Worm (Caenorhabditis elegans) whole organism, L1 larva: ENCODE data around the gene F11D5.1.

Source experiments
- ama-1 ChIP-seq: fragments of 150-350 bp; optimal IDR thresholded peaks from 2 replicates; lab custom pipeline; 2014
- lin-39 ChIP-seq: fragments of 150-350 bp; optimal IDR thresholded peaks from 2 replicates; lab custom pipeline; 2014; ENCODE audit warnings: missing biosample characterization, missing genetic modification reagents, missing genetic modification characterization
- skn-1 ChIP-seq: fragments of 150-350 bp; optimal IDR thresholded peaks from 2 replicates; lab custom pipeline; 2014; ENCODE audit warnings: missing biosample characterization, missing genetic modification characterization

- no peak for TF ChIP-seq skn-1
- no peak for TF ChIP-seq lin-39 (tag; lab: Kevin White, UChicago)
- no peak for TF ChIP-seq ama-1
Measured at ce11 chrX:3350306-3350705, 17.4 kb downstream of the F11D5.1 start, which contains the start of gene nspg-4.
